Worm (Caenorhabditis elegans) whole organism, mixed stage, embryonic: ENCODE results near the gene magu-2.

Experiments
- M03D4.4 ChIP-seq: sonication (generic microtip); optimal IDR thresholded peaks from 2 replicates; lab custom pipeline; 2017; ENCODE audit warnings: mild to moderate bottlenecking, missing genetic modification characterization, missing compliant biosample characterization
- bed-3 ChIP-seq: fragments of 200-800 bp; sonication (Bioruptor generic); optimal IDR thresholded peaks from 3 replicates; lab custom pipeline; 2018; ENCODE audit warnings: mild to moderate bottlenecking, missing genetic modification characterization, moderate library complexity, missing compliant biosample characterization
- blmp-1 ChIP-seq: fragments of 150-350 bp; optimal IDR thresholded peaks from 2 replicates; lab custom pipeline; 2014; ENCODE audit warnings: missing biosample characterization, missing genetic modification characterization
- ceh-39 ChIP-seq: fragments of 150-350 bp; optimal IDR thresholded peaks from 2 replicates; lab custom pipeline; 2014; ENCODE audit warnings: missing biosample characterization, missing genetic modification characterization
- ceh-43 ChIP-seq: fragments of 200-800 bp; sonication (Bioruptor generic); optimal IDR thresholded peaks from 2 replicates; lab custom pipeline; 2018; ENCODE audit warnings: mild to moderate bottlenecking, missing genetic modification characterization, moderate library complexity, missing compliant biosample characterization
- ceh-83 ChIP-seq: fragments of 200-800 bp; sonication (Bioruptor generic); optimal IDR thresholded peaks from 2 replicates; lab custom pipeline; 2018; ENCODE audit warnings: mild to moderate bottlenecking, missing genetic modification characterization, missing compliant biosample characterization
- ces-1 ChIP-seq: fragments of 150-350 bp; optimal IDR thresholded peaks from 2 replicates; lab custom pipeline; 2014; ENCODE audit warnings: missing biosample characterization, missing genetic modification reagents, missing genetic modification characterization
- cnd-1 ChIP-seq: fragments of 200-800 bp; sonication (Bioruptor generic); optimal IDR thresholded peaks from 2 replicates; lab custom pipeline; 2018; ENCODE audit warnings: mild to moderate bottlenecking, missing genetic modification characterization, missing compliant biosample characterization
- drap-1 ChIP-seq: fragments of 200-800 bp; sonication (Bioruptor generic); optimal IDR thresholded peaks from 3 replicates; lab custom pipeline; 2018; ENCODE audit warnings: mild to moderate bottlenecking, missing genetic modification characterization, missing compliant biosample characterization
- elt-1 ChIP-seq: sonication (generic microtip); optimal IDR thresholded peaks from 2 replicates; lab custom pipeline; 2017; ENCODE audit warnings: missing genetic modification characterization, mild to moderate bottlenecking, missing compliant biosample characterization, antibody characterized with exemption, moderate library complexity, borderline replicate concordance; ENCODE audit not compliant: insufficient read depth
- elt-3 ChIP-seq: fragments of 150-350 bp; optimal IDR thresholded peaks from 2 replicates; lab custom pipeline; 2014; ENCODE audit warnings: missing biosample characterization, missing genetic modification characterization
- flh-1 ChIP-seq: fragments of 200-800 bp; sonication (Bioruptor generic); optimal IDR thresholded peaks from 2 replicates; lab custom pipeline; 2018; ENCODE audit warnings: mild to moderate bottlenecking, missing genetic modification characterization, moderate library complexity, missing compliant biosample characterization
- ham-2 ChIP-seq: fragments of 200-800 bp; sonication (Bioruptor generic); optimal IDR thresholded peaks from 2 replicates; lab custom pipeline; 2018; ENCODE audit warnings: mild to moderate bottlenecking, missing genetic modification characterization, missing compliant biosample characterization
- lin-13 ChIP-seq: fragments of 150-350 bp; optimal IDR thresholded peaks from 2 replicates; lab custom pipeline; 2014; ENCODE audit warnings: missing biosample characterization, missing genetic modification characterization
- lin-32 ChIP-seq: fragments of 200-800 bp; sonication (Bioruptor generic); optimal IDR thresholded peaks from 2 replicates; lab custom pipeline; 2018; ENCODE audit warnings: mild to moderate bottlenecking, missing genetic modification characterization, missing compliant biosample characterization
- lsy-2 ChIP-seq: fragments of 150-350 bp; optimal IDR thresholded peaks from 2 replicates; lab custom pipeline; 2014; ENCODE audit warnings: missing biosample characterization, missing genetic modification characterization
- mab-5 ChIP-seq: fragments of 150-350 bp; optimal IDR thresholded peaks from 2 replicates; lab custom pipeline; 2014; ENCODE audit warnings: missing biosample characterization, missing genetic modification characterization
- mep-1 ChIP-seq: fragments of 150-350 bp; optimal IDR thresholded peaks from 2 replicates; lab custom pipeline; 2017; ENCODE audit warnings: missing biosample characterization, missing genetic modification reagents, missing genetic modification characterization, inconsistent platforms
- nhr-12 ChIP-seq: fragments of 150-350 bp; optimal IDR thresholded peaks from 2 replicates; lab custom pipeline; 2014; ENCODE audit warnings: missing biosample characterization, missing genetic modification characterization
- nhr-2 ChIP-seq: fragments of 150-350 bp; optimal IDR thresholded peaks from 2 replicates; lab custom pipeline; 2014; ENCODE audit warnings: missing biosample characterization, missing genetic modification characterization
- nhr-237 ChIP-seq: fragments of 150-350 bp; optimal IDR thresholded peaks from 2 replicates; lab custom pipeline; 2014; ENCODE audit warnings: missing biosample characterization, missing genetic modification characterization
- nhr-28 ChIP-seq: fragments of 150-350 bp; optimal IDR thresholded peaks from 2 replicates; lab custom pipeline; 2014; ENCODE audit warnings: missing biosample characterization, missing genetic modification characterization
- nhr-76 ChIP-seq: sonication (generic microtip); optimal IDR thresholded peaks from 2 replicates; lab custom pipeline; 2017; ENCODE audit warnings: missing biosample characterization, missing genetic modification characterization
- pha-4 ChIP-seq: fragments of 150-350 bp; optimal IDR thresholded peaks from 2 replicates; lab custom pipeline; 2018; ENCODE audit warnings: missing biosample characterization, missing genetic modification reagents, missing genetic modification characterization
- sem-2 ChIP-seq: fragments of 200-800 bp; sonication (Bioruptor generic); optimal IDR thresholded peaks from 2 replicates; lab custom pipeline; 2018; ENCODE audit warnings: mild to moderate bottlenecking, missing genetic modification characterization, missing compliant biosample characterization
- snpc-4 ChIP-seq: fragments of 150-350 bp; optimal IDR thresholded peaks from 2 replicates; lab custom pipeline; 2014; ENCODE audit warnings: missing biosample characterization, missing genetic modification characterization
- sptf-1 ChIP-seq: sonication (generic microtip); optimal IDR thresholded peaks from 2 replicates; lab custom pipeline; 2017; ENCODE audit warnings: mild to moderate bottlenecking, missing genetic modification characterization, moderate library complexity, missing compliant biosample characterization
- tbx-8 ChIP-seq: fragments of 200-800 bp; sonication (Bioruptor generic); optimal IDR thresholded peaks from 2 replicates; lab custom pipeline; 2018; ENCODE audit warnings: mild to moderate bottlenecking, missing genetic modification characterization, moderate library complexity, missing compliant biosample characterization
- unc-120 ChIP-seq: sonication (generic microtip); optimal IDR thresholded peaks from 2 replicates; lab custom pipeline; 2017; ENCODE audit warnings: missing genetic modification characterization, missing compliant biosample characterization; ENCODE audit not compliant: poor library complexity, severe bottlenecking
- unc-39 ChIP-seq: fragments of 150-350 bp; optimal IDR thresholded peaks from 2 replicates; lab custom pipeline; 2014; ENCODE audit warnings: missing biosample characterization, missing genetic modification characterization
- unc-62 ChIP-seq: fragments of 150-350 bp; optimal IDR thresholded peaks from 2 replicates; lab custom pipeline; 2014; ENCODE audit warnings: missing biosample characterization, missing genetic modification reagents, missing genetic modification characterization
- zip-8 ChIP-seq: fragments of 150-350 bp; optimal IDR thresholded peaks from 2 replicates; lab custom pipeline; 2014; ENCODE audit warnings: missing biosample characterization, missing genetic modification characterization
- ztf-11 ChIP-seq: fragments of 150-350 bp; optimal IDR thresholded peaks from 2 replicates; lab custom pipeline; 2014; ENCODE audit warnings: missing biosample characterization, missing genetic modification characterization

Gene magu-2

DNA sequence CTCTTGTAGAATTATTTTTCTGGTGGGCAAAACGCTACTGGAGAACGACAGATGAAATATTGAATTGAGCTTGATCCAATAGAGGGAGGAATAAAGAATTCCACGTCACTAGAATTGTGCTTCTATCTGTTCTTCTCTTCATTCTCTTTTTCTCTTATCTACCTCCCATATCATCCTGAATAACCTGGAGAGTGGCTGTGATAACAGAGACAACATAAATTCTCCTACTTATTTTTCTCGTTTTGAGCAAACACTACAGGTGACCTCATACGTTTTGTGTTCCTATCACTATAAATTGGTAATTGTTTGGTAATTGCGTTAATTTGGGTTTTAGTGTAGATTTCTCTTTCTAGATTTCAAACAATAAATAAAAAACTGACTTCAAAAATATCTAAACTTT, 19.7 kb downstream of the magu-2 start:
- TF ChIP-seq unc-62 (GFP tag; lab: Kevin White, UChicago), result no peak
- TF ChIP-seq ceh-43 (GFP tag; lab: Kevin White, UChicago), result no peak
- TF ChIP-seq lin-32 (GFP tag; lab: Kevin White, UChicago), result no peak
- TF ChIP-seq flh-1, result no peak
- no peak for TF ChIP-seq sem-2 (GFP tag; lab: Kevin White, UChicago)
- TF ChIP-seq elt-3 (tag; lab: Kevin White, UChicago), result no peak

DNA sequence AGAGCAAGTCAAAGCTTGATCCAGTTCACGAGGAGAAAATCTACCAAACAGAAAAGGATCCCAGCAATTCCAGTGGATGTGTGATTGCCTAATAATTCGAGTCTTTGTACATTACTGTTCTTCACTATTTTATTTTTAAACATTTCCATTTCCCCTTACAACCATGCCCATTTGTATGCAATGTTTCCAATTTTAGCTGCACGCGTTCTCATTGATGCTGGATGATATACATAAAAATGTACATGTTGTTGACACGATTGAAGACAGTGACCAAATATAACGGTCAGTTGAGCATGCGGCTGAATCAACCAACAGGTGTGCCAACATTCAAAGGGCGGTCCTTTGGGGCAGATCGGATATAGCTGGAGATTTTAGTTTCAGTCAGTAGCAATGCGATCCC, 24.6 kb downstream of the magu-2 start, which contains the start of gene B0507.1:
Gene B0507.1 (plus strand): TSS at position 301 of the 400 bp plus-strand sequence.
- TF ChIP-seq ceh-83 (GFP tag; lab: Kevin White, UChicago) (no peak), snpc-4 (no peak), sptf-1 (tag; lab: Kevin White, UChicago) (no peak), nhr-76 (tag; lab: Kevin White, UChicago) (no peak), nhr-237 (tag; lab: Kevin White, UChicago) (no peak), drap-1 (GFP tag; lab: Kevin White, UChicago) (no peak), flh-1 (no peak), ces-1 (no peak), elt-1 (tag; lab: Kevin White, UChicago) (no peak), blmp-1 (tag; lab: Kevin White, UChicago) (no peak), lin-13 (tag; lab: Kevin White, UChicago) (no peak), mab-5 (tag; lab: Kevin White, UChicago) (no peak), ham-2 (GFP tag; lab: Kevin White, UChicago) (no peak)

- TF ChIP-seq ces-1 (peak; percentile 51), bed-3 (no peak), zip-8 (tag; lab: Kevin White, UChicago) (no peak)
Measured at ce11 chrV:8773826-8774382, 26.9 kb downstream of the magu-2 start, which contains the start of gene B0507.2. TSS of gene B0507.2 (plus strand) at chrV:8774332.

ce11 chrV:8771599-8771998, 29.2 kb downstream of the magu-2 start, which contains the start of gene srx-115:
TSS of gene srx-115 (plus strand) at chrV:8771899.
- TF ChIP-seq sptf-1 (tag; lab: Kevin White, UChicago), result no peak
- no peak for TF ChIP-seq blmp-1 (tag; lab: Kevin White, UChicago)
- TF ChIP-seq bed-3, result no peak

- no peak for TF ChIP-seq unc-39 (tag; lab: Kevin White, UChicago)
- no peak for TF ChIP-seq ces-1
- no peak for TF ChIP-seq blmp-1 (tag; lab: Kevin White, UChicago)
- no peak for TF ChIP-seq ham-2 (GFP tag; lab: Kevin White, UChicago)
- no peak for TF ChIP-seq ztf-11
- TF ChIP-seq unc-120 (tag; lab: Kevin White, UChicago), result no peak
- TF ChIP-seq cnd-1, result no peak
- no peak for TF ChIP-seq tbx-8 (GFP tag; lab: Kevin White, UChicago)
- no peak for TF ChIP-seq nhr-2
- no peak for TF ChIP-seq M03D4.4
- TF ChIP-seq nhr-76 (tag; lab: Kevin White, UChicago), result no peak
- no peak for TF ChIP-seq ceh-39 (tag; lab: Kevin White, UChicago)
- TF ChIP-seq nhr-12 (tag; lab: Kevin White, UChicago), result no peak
- no peak for TF ChIP-seq drap-1 (GFP tag; lab: Kevin White, UChicago)
Measured at ce11 chrV:8769154-8769553, 31.7 kb downstream of the magu-2 start.

- no peak for TF ChIP-seq mep-1 (tag; lab: Kevin White, UChicago)
- TF ChIP-seq drap-1 (GFP tag; lab: Kevin White, UChicago), result no peak
- no peak for TF ChIP-seq lin-32 (GFP tag; lab: Kevin White, UChicago)
- no peak for TF ChIP-seq unc-62 (GFP tag; lab: Kevin White, UChicago)
- no peak for TF ChIP-seq pha-4 (tag; lab: Kevin White, UChicago)
- TF ChIP-seq sptf-1 (tag; lab: Kevin White, UChicago), result no peak
- TF ChIP-seq lin-13 (tag; lab: Kevin White, UChicago), result no peak
- no peak for TF ChIP-seq ceh-39 (tag; lab: Kevin White, UChicago)
- TF ChIP-seq lsy-2 (tag; lab: Kevin White, UChicago), result no peak
- no peak for TF ChIP-seq nhr-2
- TF ChIP-seq unc-120 (tag; lab: Kevin White, UChicago), result no peak
- TF ChIP-seq snpc-4, result no peak
- TF ChIP-seq nhr-28, result no peak
- TF ChIP-seq, all 35 proteins: peak for 0
Measured at ce11 chrV:8768481-8768959, 32.3 kb downstream of the magu-2 start, which contains the start of gene B0507.3. TSS of gene B0507.3 (plus strand) at chrV:8768909.
